Worm (Caenorhabditis elegans) whole organism, late embryonic: ENCODE results near the gene gtf-2A2.

Source experiments
- elt-4 ChIP-seq: sonication (generic microtip); optimal IDR thresholded peaks from 2 replicates; lab custom pipeline; 2016; ENCODE audit warnings: missing genetic modification characterization, missing compliant biosample characterization
- pha-4 ChIP-seq: fragments of 150-350 bp; optimal IDR thresholded peaks from 2 replicates; lab custom pipeline; 2018; ENCODE audit warnings: missing biosample characterization, missing genetic modification reagents, missing genetic modification characterization
- sdc-2 ChIP-seq: sonication (generic microtip); optimal IDR thresholded peaks from 2 replicates; lab custom pipeline; 2016; ENCODE audit warnings: missing genotype, missing genetic modification characterization, missing compliant biosample characterization

ce11 chrIII:12673382-12673970 is 48.9 kb downstream of the gtf-2A2 start, which contains the start of the genes taf-7.2 and elpc-2:
- TF ChIP-seq sdc-2 (no peak), elt-4 (tag; lab: Kevin White, UChicago) (no peak), pha-4 (tag; lab: Kevin White, UChicago) (no peak)
